Fruit fly (Drosophila melanogaster): Measurements from ENCODE around the gene alphaKap4.
A peak's percentile ranks its signal among the peaks of the same experiment; 100 is the strongest.

dm6 chr3L:5988675-5989074, 22.1 kb downstream of the alphaKap4 start:
- TF ChIP-seq Pif1A (GFP tag; optimal IDR thresholded peaks at IDR 0.05) = no peak
- TF ChIP-seq EcR (GFP tag; optimal IDR thresholded peaks at IDR 0.05) = no peak
- TF ChIP-seq gl (tag; optimal IDR thresholded peaks at IDR 0.05) = no peak
- TF ChIP-seq CG12605 (GFP tag; IDR thresholded peaks at IDR 0.05) = peak; percentile 40; the same call in 1 of the 2 replicates
- TF ChIP-seq CG8159 (tag; optimal IDR thresholded peaks at IDR 0.05) = peak; percentile 67
- 0 out of 3 replicates have a peak, but pooled peaks have one; percentile 49 for TF ChIP-seq fd96Ca (GFP tag; IDR thresholded peaks at IDR 0.05)
- peak; percentile 19 for TF ChIP-seq CG8301 (tag; optimal IDR thresholded peaks at IDR 0.05)
- TF ChIP-seq CG9948 (tag; optimal IDR thresholded peaks at IDR 0.05) = peak; percentile 48
